Worm (Caenorhabditis elegans): ENCODE measurements around the gene srh-27.

The srh-27 gene

DNA sequence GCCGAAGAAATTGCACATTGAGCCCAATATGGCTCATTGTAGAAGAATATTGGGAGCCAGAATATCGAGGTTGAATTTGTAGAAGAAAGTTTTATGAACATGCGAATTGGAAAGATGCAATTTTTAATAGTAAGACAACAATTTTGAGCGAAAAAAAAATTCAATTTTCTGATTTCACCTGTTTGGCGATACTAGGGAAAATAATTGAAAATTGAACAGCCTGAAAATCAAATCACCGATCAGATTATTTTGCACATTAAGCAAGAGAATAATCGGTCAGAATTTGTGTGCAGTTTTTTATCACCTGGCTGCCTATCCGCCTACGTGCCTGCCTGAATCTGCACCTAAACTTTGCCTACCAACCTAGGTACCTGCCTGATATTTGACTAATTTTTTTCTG, 27.9 kb upstream of the srh-27 start, which contains the start of gene sre-26:
sre-26 (minus strand) TSS at position 101 of the 400 bp plus-strand sequence.
- TF ChIP-seq nhr-77 (tag; optimal IDR thresholded peaks at IDR 0.05) (no peak), R02D3.7 (tag; optimal IDR thresholded peaks at IDR 0.05) (no peak), lsy-12 (tag; optimal IDR thresholded peaks at IDR 0.05) (no peak), fkh-2 (tag; optimal IDR thresholded peaks at IDR 0.05) (no peak), nhr-25 (tag; optimal IDR thresholded peaks at IDR 0.05) (no peak)

DNA sequence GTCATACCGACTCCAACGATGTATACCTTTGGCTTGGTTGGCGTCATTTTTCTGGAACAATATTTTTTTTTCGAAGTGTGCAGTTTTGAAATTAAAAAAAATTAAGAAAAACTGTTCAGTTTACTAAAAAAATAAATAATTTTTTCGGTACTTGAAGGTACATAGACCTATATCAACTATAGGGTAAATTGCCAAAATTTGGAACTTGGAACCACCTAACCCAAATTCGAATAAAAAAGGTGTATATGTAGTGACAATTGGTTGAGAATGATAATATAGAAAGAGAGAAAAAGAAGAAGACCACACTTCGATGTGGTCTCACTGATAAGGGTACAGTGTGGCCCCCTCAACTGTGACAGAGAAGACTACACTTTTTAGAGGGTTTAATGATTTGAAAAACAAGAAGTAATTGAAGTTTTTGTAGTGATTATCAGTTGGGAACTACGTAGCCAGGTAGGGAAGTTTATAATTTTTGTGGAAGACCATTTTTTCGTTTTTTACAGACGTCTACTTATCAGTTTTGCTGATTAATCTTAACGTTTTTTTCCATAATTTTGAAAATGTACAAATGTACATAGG, 22.6 kb upstream of the srh-27 start, which contains the start of gene daf-22:
daf-22 (minus strand) TSS at position 51 of the 579 bp plus-strand sequence.
- TF ChIP-seq fos-1 (tag; optimal IDR thresholded peaks at IDR 0.05): no peak
- peak; percentile 49 for TF ChIP-seq jun-1 (tag; optimal IDR thresholded peaks at IDR 0.05)
- peak; percentile 37 for TF ChIP-seq pha-4 (tag; optimal IDR thresholded peaks at IDR 0.05)
- no peak for TF ChIP-seq tbx-2 (tag; optimal IDR thresholded peaks at IDR 0.05)
- peak; percentile 98 for TF ChIP-seq elt-2 (tag; optimal IDR thresholded peaks at IDR 0.05)
- peak; percentile 93 for TF ChIP-seq pqm-1 (tag; optimal IDR thresholded peaks at IDR 0.05)
- peak; percentile 19 for TF ChIP-seq nfya-1 (tag; optimal IDR thresholded peaks at IDR 0.05; ENCODE audit: insufficient read depth)

- no peak for TF ChIP-seq unc-39 (tag; optimal IDR thresholded peaks at IDR 0.05)
- TF ChIP-seq unc-62 (GFP tag; optimal IDR thresholded peaks at IDR 0.05): no peak
- TF ChIP-seq mml-1 (tag; optimal IDR thresholded peaks at IDR 0.05): no peak
- TF ChIP-seq elt-2 (tag; optimal IDR thresholded peaks at IDR 0.05): no peak
- no peak for TF ChIP-seq nhr-23 (tag; optimal IDR thresholded peaks at IDR 0.05)
- no peak for TF ChIP-seq hmg-11 (tag; optimal IDR thresholded peaks at IDR 0.05)
- no peak for TF ChIP-seq nhr-77 (tag; optimal IDR thresholded peaks at IDR 0.05)
- no peak for TF ChIP-seq nhr-11 (tag; optimal IDR thresholded peaks at IDR 0.05)
- no peak for TF ChIP-seq egl-27 (tag; optimal IDR thresholded peaks at IDR 0.05)
- TF ChIP-seq pha-4 (tag; optimal IDR thresholded peaks at IDR 0.05): no peak
- no peak for TF ChIP-seq nhr-237 (tag; optimal IDR thresholded peaks at IDR 0.05)
- no peak for TF ChIP-seq nhr-25 (tag; optimal IDR thresholded peaks at IDR 0.05)
- no peak for TF ChIP-seq R02D3.7 (tag; optimal IDR thresholded peaks at IDR 0.05)
- no peak for TF ChIP-seq snpc-4 (tag; optimal IDR thresholded peaks at IDR 0.05)
- no peak for TF ChIP-seq ceh-16 (tag; optimal IDR thresholded peaks at IDR 0.05)
- TF ChIP-seq nhr-12 (tag; optimal IDR thresholded peaks at IDR 0.05): no peak
- TF ChIP-seq ztf-4 (tag; optimal IDR thresholded peaks at IDR 0.05): no peak
- TF ChIP-seq sea-2 (GFP tag; optimal IDR thresholded peaks at IDR 0.05): no peak
Measured at ce11 chrII:12429743-12430142, 18.6 kb upstream of the srh-27 start, which contains the start of gene Y57A10C.8. Y57A10C.8 (minus strand) TSS chrII:12429843.

DNA sequence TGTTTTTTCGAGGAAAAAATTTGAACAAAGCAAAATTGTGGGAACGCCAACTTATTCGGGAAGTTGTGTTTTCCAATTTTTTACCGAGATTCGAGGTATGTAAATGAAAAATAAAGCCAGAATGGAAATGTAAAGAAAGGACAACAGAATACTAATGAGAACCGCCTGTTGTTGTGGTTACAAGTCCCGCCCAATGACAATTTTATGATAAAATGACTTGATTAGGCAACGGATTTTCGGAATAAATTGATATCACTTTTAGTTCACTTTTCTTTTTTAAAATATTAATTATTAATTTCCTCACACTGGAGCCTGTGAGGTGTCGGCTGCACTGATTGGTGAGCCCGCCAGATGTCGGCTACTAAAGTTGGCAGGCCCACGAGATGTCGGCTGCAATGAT, 16.0 kb upstream of the srh-27 start, which contains the start of gene dct-12:
dct-12 (minus strand) TSS at position 101 of the 400 bp plus-strand sequence.
- TF ChIP-seq ZK546.5 (tag; optimal IDR thresholded peaks at IDR 0.05) (no peak), nhr-76 (tag; optimal IDR thresholded peaks at IDR 0.05) (no peak), eor-1 (tag; optimal IDR thresholded peaks at IDR 0.05) (no peak), nhr-23 (tag; optimal IDR thresholded peaks at IDR 0.05) (no peak), fkh-2 (tag; optimal IDR thresholded peaks at IDR 0.05) (no peak), skn-1 (tag; optimal IDR thresholded peaks at IDR 0.05) (no peak), elt-3 (tag; optimal IDR thresholded peaks at IDR 0.05) (no peak), fkh-10 (GFP tag; optimal IDR thresholded peaks at IDR 0.05) (no peak), hmg-11 (tag; optimal IDR thresholded peaks at IDR 0.05) (no peak), jun-1 (tag; optimal IDR thresholded peaks at IDR 0.05) (no peak), ama-1 (optimal IDR thresholded peaks at IDR 0.05) (no peak), nhr-237 (tag; optimal IDR thresholded peaks at IDR 0.05) (no peak), ceh-16 (tag; optimal IDR thresholded peaks at IDR 0.05) (no peak), tbx-2 (tag; optimal IDR thresholded peaks at IDR 0.05) (no peak), nhr-12 (tag; optimal IDR thresholded peaks at IDR 0.05) (no peak), nhr-25 (tag; optimal IDR thresholded peaks at IDR 0.05) (no peak)

ce11 chrII:12435202-12435872, 13.0 kb upstream of the srh-27 start:
- TF ChIP-seq pha-4 (tag; optimal IDR thresholded peaks at IDR 0.05) (no peak), unc-62 (GFP tag; optimal IDR thresholded peaks at IDR 0.05) (no peak), nhr-23 (tag; optimal IDR thresholded peaks at IDR 0.05) (no peak), aly-2 (tag; optimal IDR thresholded peaks at IDR 0.05) (no peak)
